Fruit fly (Drosophila melanogaster): Measurements from ENCODE around the gene Vps60.

The Vps60 gene

dm6 chr3L:17657728-17658379 is 36.4 kb upstream of the Vps60 start (continued):
- TF ChIP-seq CG13624 (GFP tag; optimal IDR thresholded peaks at IDR 0.05) (no peak), CG1602 (GFP tag; optimal IDR thresholded peaks at IDR 0.05) (no peak), CG16813 (GFP tag; IDR thresholded peaks at IDR 0.05; ENCODE audit: partially characterized antibody) (no peak), CG43689 (GFP tag; IDR thresholded peaks at IDR 0.05) (no peak), eyg (GFP tag; optimal IDR thresholded peaks at IDR 0.05) (no peak), sens-2 (GFP tag; IDR thresholded peaks at IDR 0.05) (peak; percentile 38; the same call in 1 of the 2 replicates), bcd (GFP tag; optimal IDR thresholded peaks at IDR 0.05) (peak; percentile 22), CG11696 (GFP tag; IDR thresholded peaks at IDR 0.05) (peak; percentile 89), Meics (GFP tag; optimal IDR thresholded peaks at IDR 0.05) (peak; percentile 48), CG12391 (tag; optimal IDR thresholded peaks at IDR 0.05) (peak; percentile 42), lab (GFP tag; optimal IDR thresholded peaks at IDR 0.05) (peak; percentile 63), CG6254 (GFP tag; optimal IDR thresholded peaks at IDR 0.05) (peak; percentile 39), Hr51 (GFP tag; optimal IDR thresholded peaks at IDR 0.05) (peak in 1 of 2 experiments; percentile 59), crc (GFP tag; optimal IDR thresholded peaks at IDR 0.05) (peak; percentile 8), unpg (GFP tag; optimal IDR thresholded peaks at IDR 0.05) (peak; percentile 60), CG10979 (tag; optimal IDR thresholded peaks at IDR 0.05) (peak; percentile 58), fd96Cb (tag; optimal IDR thresholded peaks at IDR 0.05) (peak; percentile 48), Hsf (GFP tag; optimal IDR thresholded peaks at IDR 0.05) (peak; percentile 25), CG7839 (tag; optimal IDR thresholded peaks at IDR 0.05) (peak; percentile 59), dmrt99B (tag; optimal IDR thresholded peaks at IDR 0.05) (peak; percentile 54), Xbp1 (GFP tag; optimal IDR thresholded peaks at IDR 0.05) (peak; percentile 26), Mes4 (GFP tag; optimal IDR thresholded peaks at IDR 0.05) (no peak), cas (GFP tag; IDR thresholded peaks at IDR 0.05) (no peak), tin (GFP tag; optimal IDR thresholded peaks at IDR 0.05) (peak; percentile 2), HmgD (GFP tag; optimal IDR thresholded peaks at IDR 0.05) (no peak), grn (GFP tag; optimal IDR thresholded peaks at IDR 0.05) (no peak), CG13287 (GFP tag; IDR thresholded peaks at IDR 0.05; ENCODE audit: partially characterized antibody) (0 out of 2 replicates have a peak, but pooled peaks have one; percentile 15), az2 (GFP tag; optimal IDR thresholded peaks at IDR 0.05) (peak; percentile 32), ase (GFP tag; IDR thresholded peaks at IDR 0.05) (no peak), so (GFP tag; IDR thresholded peaks at IDR 0.05) (no peak), E2f2 (GFP tag; IDR thresholded peaks at IDR 0.05) (peak; percentile 8; the same call in 1 of the 2 replicates), CG10321 (GFP tag; IDR thresholded peaks at IDR 0.05) (0 out of 2 replicates have a peak, but pooled peaks have one; percentile 7), Ptx1 (GFP tag; IDR thresholded peaks at IDR 0.05) (0 out of 2 replicates have a peak, but pooled peaks have one; percentile 18), Oli (tag; optimal IDR thresholded peaks at IDR 0.05) (peak; percentile 64), CG4360 (GFP tag; IDR thresholded peaks at IDR 0.05) (peak; percentile 30; the same call in 1 of the 2 replicates), CG4820 (GFP tag; optimal IDR thresholded peaks at IDR 0.05) (peak; percentile 27), CG1792 (GFP tag; optimal IDR thresholded peaks at IDR 0.05) (no peak), Fer3 (tag; optimal IDR thresholded peaks at IDR 0.05) (peak; percentile 7), HLH54F (GFP tag; optimal IDR thresholded peaks at IDR 0.05) (peak; percentile 9), CG12236 (GFP tag; optimal IDR thresholded peaks at IDR 0.05) (no peak), Xrp1 (GFP tag; IDR thresholded peaks at IDR 0.05) (0 out of 2 replicates have a peak, but pooled peaks have one; percentile 40), CkIIα-i1 (GFP tag; IDR thresholded peaks at IDR 0.05) (no peak), CG15696 (tag; optimal IDR thresholded peaks at IDR 0.05) (peak; percentile 20), Bteb2 (GFP tag; optimal IDR thresholded peaks at IDR 0.05) (peak; percentile 20), Rfx (GFP tag; IDR thresholded peaks at IDR 0.05) (0 out of 2 replicates have a peak, but pooled peaks have one; percentile 4), luna (GFP tag; optimal IDR thresholded peaks at IDR 0.05) (peak; percentile 19), lilli (GFP tag; optimal IDR thresholded peaks at IDR 0.05) (peak; percentile 43), Trl (optimal IDR thresholded peaks at IDR 0.05) (no peak), Trl (GFP tag; optimal IDR thresholded peaks at IDR 0.05) (no peak), Hand (GFP tag; optimal IDR thresholded peaks at IDR 0.05) (peak; percentile 38)

Measured in whole organism, embryonic.